Worm (Caenorhabditis elegans): Measurements from ENCODE around the gene C16C10.9.

ce11 chrIII:4178564-4178963 is 21.4 kb upstream of the C16C10.9 start, which contains the start of gene C16C10.2:
- TF ChIP-seq pha-4 (GFP tag; IDR thresholded peaks at IDR 0.05) (no peak), pha-4 (tag; optimal IDR thresholded peaks at IDR 0.05) (no peak), nhr-25 (tag; optimal IDR thresholded peaks at IDR 0.05; ENCODE audit: borderline replicate concordance, insufficient read depth) (no peak), unc-62 (GFP tag; optimal IDR thresholded peaks at IDR 0.05 in 1 of 2) (no peak), unc-62 (tag; optimal IDR thresholded peaks at IDR 0.05) (no peak), aly-2 (tag; optimal IDR thresholded peaks at IDR 0.05) (no peak), R02D3.7 (tag; optimal IDR thresholded peaks at IDR 0.05) (no peak), ztf-7 (tag; optimal IDR thresholded peaks at IDR 0.05) (no peak)

Measured in whole organism, L4 larva.